Worm (Caenorhabditis elegans) whole organism, L4 larva: Measurements from ENCODE around the gene C45H4.14.
A peak's percentile ranks its signal among the peaks of the same experiment; 100 is the strongest.

ENCODE experiments used
- D1046.2 ChIP-seq: fragments of 200-800 bp; sonication (Bioruptor generic); IDR thresholded peaks from 2 replicates; pipeline ENCODE4 v1.3.6; 2022; ENCODE audit warnings: missing genetic modification characterization, missing compliant biosample characterization
- F49E8.2 ChIP-seq: sonication (generic microtip); optimal IDR thresholded peaks from 2 replicates; lab custom pipeline; 2016; ENCODE audit warnings: missing compliant biosample characterization, mild to moderate bottlenecking, missing genetic modification characterization, borderline replicate concordance
- R02D3.7 ChIP-seq: fragments of 150-350 bp; sonication (generic microtip); optimal IDR thresholded peaks from 3 replicates; lab custom pipeline; 2014; ENCODE audit warnings: missing biosample characterization, missing genetic modification characterization
- T20F7.1 ChIP-seq: fragments of 200-800 bp; sonication (Bioruptor generic); optimal IDR thresholded peaks from 2 replicates; lab custom pipeline; 2018; ENCODE audit warnings: mild to moderate bottlenecking, missing genetic modification characterization, missing compliant biosample characterization
- Y48G9A.11 ChIP-seq: fragments of 200-800 bp; sonication (Bioruptor generic); IDR thresholded peaks from 2 replicates; pipeline ENCODE4 v1.3.6; 2022; ENCODE audit warnings: missing genetic modification reagents, missing genetic modification characterization, missing compliant biosample characterization
- ZK337.2 ChIP-seq: fragments of 200-800 bp; sonication (Bioruptor generic); IDR thresholded peaks from 2 replicates; pipeline ENCODE4 v1.3.6; 2022; ENCODE audit warnings: missing genetic modification reagents, missing genetic modification characterization, missing compliant biosample characterization
- aha-1 ChIP-seq: fragments of 150-350 bp; peaks from one replicate; lab custom pipeline; 2014; ENCODE audit warnings: missing biosample characterization, missing genetic modification characterization
- ama-1 ChIP-seq: fragments of 150-350 bp; optimal IDR thresholded peaks from 2 replicates; lab custom pipeline; 2014; ENCODE audit warnings: inconsistent platforms, mixed read lengths
- arid-1 ChIP-seq: fragments of 200-800 bp; sonication (Bioruptor generic); conservative IDR thresholded peaks from 2 replicates; pipeline ENCODE4 v1.3.6; 2022; ENCODE audit warnings: missing genetic modification reagents, missing genetic modification characterization, missing compliant biosample characterization
- ceh-62 ChIP-seq: sonication (generic microtip); optimal IDR thresholded peaks from 2 replicates; lab custom pipeline; 2017; ENCODE audit warnings: missing biosample characterization, missing genetic modification characterization
- ceh-82 ChIP-seq: sonication (generic microtip); optimal IDR thresholded peaks from 2 replicates; lab custom pipeline; 2017; ENCODE audit warnings: missing biosample characterization, missing genetic modification characterization
- ces-1 ChIP-seq: fragments of 150-350 bp; sonication (generic microtip); optimal IDR thresholded peaks from 4 replicates; lab custom pipeline; 2014; ENCODE audit warnings: missing biosample characterization, missing genetic modification reagents, missing genetic modification characterization
- cey-2 ChIP-seq: sonication (generic microtip); optimal IDR thresholded peaks from 3 replicates; lab custom pipeline; 2017; ENCODE audit warnings: missing genetic modification characterization, mild to moderate bottlenecking, missing compliant biosample characterization, antibody characterized with exemption, borderline replicate concordance; ENCODE audit not compliant: insufficient read depth
- dmd-6 ChIP-seq: fragments of 200-800 bp; sonication (Bioruptor generic); IDR thresholded peaks from 2 replicates; pipeline ENCODE4 v1.3.6; 2022; ENCODE audit warnings: missing genetic modification reagents, missing genetic modification characterization, missing compliant biosample characterization
- egl-43 ChIP-seq: fragments of 200-800 bp; sonication (Bioruptor generic); IDR thresholded peaks from 2 replicates; pipeline ENCODE4 v1.3.6; 2022; ENCODE audit warnings: missing genetic modification reagents, missing genetic modification characterization, missing compliant biosample characterization
- hlh-30 ChIP-seq: sonication (generic microtip); optimal IDR thresholded peaks from 2 replicates; lab custom pipeline; 2017; ENCODE audit warnings: antibody characterized with exemption, mild to moderate bottlenecking, missing genetic modification characterization, missing compliant biosample characterization; ENCODE audit not compliant: insufficient read depth
- jun-1 ChIP-seq: fragments of 150-350 bp; optimal IDR thresholded peaks from 2 replicates; lab custom pipeline; 2014; ENCODE audit warnings: missing biosample characterization, missing genetic modification reagents, missing genetic modification characterization
- lim-7 ChIP-seq: fragments of 200-800 bp; sonication (Bioruptor generic); IDR thresholded peaks from 2 replicates; pipeline ENCODE4 v1.3.6; 2022; ENCODE audit warnings: missing genetic modification characterization, missing compliant biosample characterization
- lin-39 ChIP-seq: fragments of 150-350 bp; optimal IDR thresholded peaks from 2 replicates; lab custom pipeline; 2014; ENCODE audit warnings: missing biosample characterization, missing genetic modification reagents, missing genetic modification characterization
- lsy-2 ChIP-seq, 2 experiments: fragments of 150-350 bp in 1 of 2; sonication (generic microtip) in 1 of 2; optimal IDR thresholded peaks; 2 replicates each; lab custom pipeline; 2014 to 2017; ENCODE audit warnings: missing biosample characterization in 2 of 2, missing genetic modification characterization in 2 of 2
- madf-5 ChIP-seq, 2 experiments: fragments of 200-800 bp; sonication (Bioruptor generic); IDR thresholded peaks; 2 replicates each; pipeline ENCODE4 v1.3.6; 2022; ENCODE audit warnings: missing compliant biosample characterization in 2 of 2, missing genetic modification characterization in 2 of 2
- madf-9 ChIP-seq: fragments of 200-800 bp; sonication (Bioruptor generic); conservative IDR thresholded peaks from 2 replicates; pipeline ENCODE4 v1.3.6; 2022; ENCODE audit warnings: missing genetic modification reagents, missing genetic modification characterization, missing compliant biosample characterization
- mdt-29 ChIP-seq: fragments of 200-800 bp; sonication (Bioruptor generic); IDR thresholded peaks from 2 replicates; pipeline ENCODE4 v1.3.6; 2022; ENCODE audit warnings: missing genetic modification reagents, missing genetic modification characterization, missing compliant biosample characterization
- mep-1 ChIP-seq: fragments of 150-350 bp; sonication (generic microtip); optimal IDR thresholded peaks from 3 replicates; lab custom pipeline; 2014; ENCODE audit warnings: missing biosample characterization, missing genetic modification characterization
- nhr-10 ChIP-seq: fragments of 150-350 bp; optimal IDR thresholded peaks from 2 replicates; lab custom pipeline; 2014; ENCODE audit warnings: missing biosample characterization, missing genetic modification characterization
- nhr-11 ChIP-seq: fragments of 150-350 bp; optimal IDR thresholded peaks from 2 replicates; lab custom pipeline; 2014; ENCODE audit warnings: missing biosample characterization, missing genetic modification characterization
- nhr-111 ChIP-seq: fragments of 200-800 bp; sonication (Bioruptor generic); optimal IDR thresholded peaks from 2 replicates; lab custom pipeline; 2018; ENCODE audit warnings: mild to moderate bottlenecking, missing genetic modification characterization, missing compliant biosample characterization
- nhr-237 ChIP-seq: sonication (generic microtip); optimal IDR thresholded peaks from 2 replicates; lab custom pipeline; 2017; ENCODE audit warnings: missing biosample characterization, missing genetic modification characterization
- nhr-41 ChIP-seq: fragments of 200-800 bp; sonication (Bioruptor generic); IDR thresholded peaks from 2 replicates; pipeline ENCODE4 v1.3.6; 2022; ENCODE audit warnings: missing genetic modification reagents, missing genetic modification characterization, missing compliant biosample characterization
- nhr-6 ChIP-seq: fragments of 150-350 bp; optimal IDR thresholded peaks from 2 replicates; lab custom pipeline; 2014; ENCODE audit warnings: missing biosample characterization, missing genetic modification characterization
- pha-4 ChIP-seq, 2 experiments: fragments of 150-350 bp in 1 of 2; fragments of 200-800 bp in 1 of 2; sonication (Bioruptor generic) in 1 of 2; IDR thresholded peaks in 1 of 2; optimal IDR thresholded peaks in 1 of 2; 2 replicates each; pipeline versions ENCODE4 v1.3.6 to Lab custom; 2014 to 2022; ENCODE audit warnings: missing genetic modification characterization in 2 of 2, missing genetic modification reagents in 2 of 2, missing biosample characterization in 1 of 2, missing compliant biosample characterization in 1 of 2
- php-3 ChIP-seq: fragments of 200-800 bp; sonication (Bioruptor generic); IDR thresholded peaks from 2 replicates; pipeline ENCODE4 v1.3.6; 2022; ENCODE audit warnings: missing genetic modification reagents, missing genetic modification characterization, missing compliant biosample characterization
- sdz-12 ChIP-seq: fragments of 200-800 bp; sonication (Bioruptor generic); optimal IDR thresholded peaks from 2 replicates; lab custom pipeline; 2018; ENCODE audit warnings: mild to moderate bottlenecking, missing genetic modification characterization, missing compliant biosample characterization
- snpc-4 ChIP-seq: fragments of 150-350 bp; optimal IDR thresholded peaks from 2 replicates; lab custom pipeline; 2014; ENCODE audit warnings: missing biosample characterization, missing genetic modification characterization
- spr-1 ChIP-seq: sonication (generic microtip); optimal IDR thresholded peaks from 2 replicates; lab custom pipeline; 2016; ENCODE audit warnings: mild to moderate bottlenecking, missing genetic modification characterization, missing compliant biosample characterization
- tag-97 ChIP-seq: fragments of 200-800 bp; sonication (Bioruptor generic); IDR thresholded peaks from 2 replicates; pipeline ENCODE4 v1.3.6; 2022; ENCODE audit warnings: missing genetic modification characterization, missing compliant biosample characterization
- unc-130 ChIP-seq: sonication (generic microtip); optimal IDR thresholded peaks from 2 replicates; lab custom pipeline; 2016; ENCODE audit warnings: missing genetic modification reagents, missing genetic modification characterization, missing compliant biosample characterization
- unc-62 ChIP-seq, 3 experiments: fragments of 150-350 bp in 1 of 3; sonication (generic microtip); optimal IDR thresholded peaks in 2 of 3; peaks in 1 of 3; 1 replicate in 1 of 3; 2 replicates in 2 of 3; lab custom pipeline; 2014 to 2017; ENCODE audit warnings: missing biosample characterization in 3 of 3, missing genetic modification characterization in 3 of 3, missing genetic modification reagents in 3 of 3, missing genotype in 1 of 3
- zfp-2 ChIP-seq: sonication (generic microtip); optimal IDR thresholded peaks from 2 replicates; lab custom pipeline; 2016; ENCODE audit warnings: mild to moderate bottlenecking, missing genetic modification characterization, missing compliant biosample characterization
- zip-11 ChIP-seq: fragments of 200-800 bp; sonication (Bioruptor generic); IDR thresholded peaks from 2 replicates; pipeline ENCODE4 v1.3.6; 2022; ENCODE audit warnings: missing genetic modification characterization, missing compliant biosample characterization

Gene C45H4.14

DNA sequence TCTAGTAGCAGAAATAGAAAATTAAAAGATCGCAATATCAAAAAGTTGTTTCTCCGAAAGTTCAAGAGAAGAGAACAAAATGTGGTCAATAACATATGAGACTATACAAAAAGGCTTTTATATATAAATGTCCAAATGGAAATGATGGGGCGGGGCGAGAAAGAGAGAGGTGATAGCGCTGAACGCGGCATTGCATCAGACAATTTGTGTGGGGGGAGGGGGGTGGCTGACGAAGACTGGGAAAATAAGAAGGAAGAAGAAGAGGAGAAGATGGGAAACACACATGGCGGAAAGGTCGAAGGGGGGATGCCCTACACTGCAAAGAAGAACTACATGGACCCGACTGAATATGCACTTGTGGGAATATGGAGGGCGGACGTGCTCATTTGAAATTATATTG, 23.9 kb downstream of the C45H4.14 start (continued):
- TF ChIP-seq nhr-11 (peak; percentile 69), hlh-30 (tag; lab: Kevin White, UChicago) (peak; percentile 55), dmd-6 (peak; percentile 52), nhr-41 (GFP tag; lab: Robert Waterston, UW) (no peak), tag-97 (GFP tag; lab: Robert Waterston, UW) (no peak), pha-4 (GFP tag; IDR thresholded peaks at IDR 0.05; lab: Robert Waterston, UW) (no peak), pha-4 (tag; optimal IDR thresholded peaks at IDR 0.05; lab: Kevin White, UChicago) (no peak), zfp-2 (tag; lab: Kevin White, UChicago) (no peak), ZK337.2 (0 out of 2 replicates have a peak, but pooled peaks have one; percentile 8), zip-11 (GFP tag; lab: Robert Waterston, UW) (no peak), nhr-6 (no peak), jun-1 (tag; lab: Kevin White, UChicago) (no peak), arid-1 (peak; percentile 45; the same call in 1 of the 2 replicates), cey-2 (no peak), R02D3.7 (tag; lab: Kevin White, UChicago) (no peak), ceh-82 (tag; lab: Kevin White, UChicago) (no peak), ama-1 (lab: Kevin White, UChicago) (no peak)

DNA sequence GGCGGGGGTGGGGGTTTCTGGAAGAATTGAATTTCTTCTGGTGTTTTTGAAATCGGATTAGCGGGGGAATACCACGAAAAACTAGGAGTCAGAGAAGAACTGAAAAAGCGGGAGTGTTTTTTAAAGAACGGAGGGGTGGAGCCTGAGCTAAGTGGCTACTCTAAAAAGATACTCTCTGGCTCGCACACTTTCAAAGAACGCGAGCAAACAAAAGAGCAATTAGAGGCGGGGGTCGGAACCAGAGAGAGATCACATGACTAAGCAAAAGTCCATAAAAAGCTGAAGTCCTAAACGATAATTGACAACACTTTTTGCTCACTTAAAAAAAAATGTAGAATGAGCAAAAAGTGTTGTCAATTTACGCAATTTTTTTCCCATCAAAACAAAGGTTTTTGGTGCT, 24.9 kb downstream of the C45H4.14 start:
- TF ChIP-seq R02D3.7 (tag; lab: Kevin White, UChicago) (no peak), lim-7 (GFP tag; lab: Robert Waterston, UW) (0 out of 2 replicates have a peak, but pooled peaks have one; percentile 47), aha-1 (tag; lab: Kevin White, UChicago) (peak; percentile 78), D1046.2 (GFP tag; lab: Robert Waterston, UW) (no peak), nhr-10 (no peak), lsy-2 (tag; optimal IDR thresholded peaks at IDR 0.05; lab: Kevin White, UChicago) (peak in 1 of 2 experiments; percentile 26), nhr-237 (tag; lab: Kevin White, UChicago) (no peak), egl-43 (GFP tag; lab: Robert Waterston, UW) (peak; percentile 20; the same call in 1 of the 2 replicates), mdt-29 (no peak), madf-5 (GFP tag; IDR thresholded peaks at IDR 0.05; lab: Robert Waterston, UW) (no peak), unc-130 (GFP tag; lab: Kevin White, UChicago) (no peak), tag-97 (GFP tag; lab: Robert Waterston, UW) (no peak), F49E8.2 (tag; lab: Kevin White, UChicago) (no peak), sdz-12 (GFP tag; lab: Kevin White, UChicago) (no peak), hlh-30 (tag; lab: Kevin White, UChicago) (peak; percentile 62), ama-1 (lab: Kevin White, UChicago) (no peak), jun-1 (tag; lab: Kevin White, UChicago) (no peak), spr-1 (tag; lab: Kevin White, UChicago) (no peak), ceh-62 (tag; lab: Kevin White, UChicago) (no peak), ces-1 (no peak), T20F7.1 (GFP tag; lab: Kevin White, UChicago) (no peak), nhr-41 (GFP tag; lab: Robert Waterston, UW) (no peak), Y48G9A.11 (GFP tag; lab: Robert Waterston, UW) (0 out of 2 replicates have a peak, but pooled peaks have one; percentile 39), php-3 (GFP tag; lab: Robert Waterston, UW) (no peak), madf-9 (GFP tag; lab: Robert Waterston, UW) (no peak), snpc-4 (tag; lab: Kevin White, UChicago) (no peak), nhr-111 (GFP tag; lab: Kevin White, UChicago) (no peak), unc-62 (GFP tag; optimal IDR thresholded peaks at IDR 0.05 in 1 of 2; lab: Kevin White, UChicago) (peak in 1 of 2 experiments; percentile 14), unc-62 (tag; optimal IDR thresholded peaks at IDR 0.05; lab: Kevin White, UChicago) (no peak), lin-39 (tag; lab: Kevin White, UChicago) (no peak), mep-1 (tag; lab: Kevin White, UChicago) (peak; percentile 7)
